Worm (Caenorhabditis elegans): Measurements from ENCODE around the gene fkb-4.

fkb-4 gene

DNA sequence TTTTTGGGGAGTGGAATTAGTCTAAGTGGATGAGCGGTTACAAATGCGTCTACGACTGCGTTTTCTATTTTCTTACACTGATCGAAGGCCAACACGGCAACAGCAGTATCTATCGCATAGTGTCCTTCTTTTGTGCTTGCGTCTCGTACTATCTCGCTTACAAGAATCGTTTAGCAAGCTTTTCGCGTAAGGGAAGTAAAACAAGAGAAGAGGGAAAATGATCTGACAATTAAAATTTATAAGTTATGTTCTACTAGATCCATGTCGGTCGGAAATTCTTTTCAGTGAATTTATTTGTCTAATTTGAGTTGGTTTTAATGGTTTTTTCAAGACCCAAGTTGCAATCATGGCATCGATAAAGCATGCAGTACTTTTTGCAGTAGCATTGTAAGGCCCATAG, at the start of gene fkb-4:
TSS of gene fkb-4 (minus strand) at position 101 of the 400 bp plus-strand sequence.
- TF ChIP-seq cog-1 (tag; optimal IDR thresholded peaks at IDR 0.05) (no peak), ztf-23 (GFP tag; IDR thresholded peaks at IDR 0.05) (no peak), flt-1 (GFP tag; IDR thresholded peaks at IDR 0.05) (no peak), T22C8.4 (GFP tag; IDR thresholded peaks at IDR 0.05) (no peak), med-1 (GFP tag; optimal IDR thresholded peaks at IDR 0.05; ENCODE audit: insufficient read depth) (no peak), ref-1 (GFP tag; conservative IDR thresholded peaks at IDR 0.05) (no peak), tab-1 (GFP tag; IDR thresholded peaks at IDR 0.05) (no peak), klf-2 (GFP tag; conservative IDR thresholded peaks at IDR 0.05) (no peak), ztf-29 (GFP tag; IDR thresholded peaks at IDR 0.05) (no peak)

- TF ChIP-seq klf-2 (GFP tag; conservative IDR thresholded peaks at IDR 0.05) (no peak), med-1 (GFP tag; optimal IDR thresholded peaks at IDR 0.05; ENCODE audit: insufficient read depth) (no peak)
Observed at ce11 chrV:12835388-12835787, 48.5 kb upstream of the fkb-4 start, which contains the start of gene C44H9.4. Gene C44H9.4, plus strand, starts transcription at chrV:12835688.

ce11 chrV:12827219-12827618, 40.3 kb upstream of the fkb-4 start, which contains the start of gene ugt-15:
Gene ugt-15, plus strand, starts transcription at chrV:12827519.
- TF ChIP-seq med-1 (GFP tag; optimal IDR thresholded peaks at IDR 0.05; ENCODE audit: insufficient read depth) (no peak), klf-2 (GFP tag; conservative IDR thresholded peaks at IDR 0.05) (no peak), ztf-23 (GFP tag; IDR thresholded peaks at IDR 0.05) (no peak), tab-1 (GFP tag; IDR thresholded peaks at IDR 0.05) (no peak), T22C8.4 (GFP tag; IDR thresholded peaks at IDR 0.05) (no peak), ztf-29 (GFP tag; IDR thresholded peaks at IDR 0.05) (no peak), cog-1 (tag; optimal IDR thresholded peaks at IDR 0.05) (no peak), flt-1 (GFP tag; IDR thresholded peaks at IDR 0.05) (no peak), ref-1 (GFP tag; conservative IDR thresholded peaks at IDR 0.05) (no peak)

ce11 chrV:12824777-12825176, 37.9 kb upstream of the fkb-4 start, which contains the start of gene ugt-16:
Gene ugt-16, plus strand, starts transcription at chrV:12825024.
- TF ChIP-seq tab-1 (GFP tag; IDR thresholded peaks at IDR 0.05) (no peak), med-1 (GFP tag; optimal IDR thresholded peaks at IDR 0.05; ENCODE audit: insufficient read depth) (no peak), ztf-29 (GFP tag; IDR thresholded peaks at IDR 0.05) (no peak), flt-1 (GFP tag; IDR thresholded peaks at IDR 0.05) (no peak), ztf-23 (GFP tag; IDR thresholded peaks at IDR 0.05) (no peak), klf-2 (GFP tag; conservative IDR thresholded peaks at IDR 0.05) (no peak), cog-1 (tag; optimal IDR thresholded peaks at IDR 0.05) (no peak)

ce11 chrV:12822065-12822464, 35.1 kb upstream of the fkb-4 start:
- TF ChIP-seq ztf-23 (GFP tag; IDR thresholded peaks at IDR 0.05) (no peak), med-1 (GFP tag; optimal IDR thresholded peaks at IDR 0.05; ENCODE audit: insufficient read depth) (no peak), cog-1 (tag; optimal IDR thresholded peaks at IDR 0.05) (no peak), T22C8.4 (GFP tag; IDR thresholded peaks at IDR 0.05) (no peak), tab-1 (GFP tag; IDR thresholded peaks at IDR 0.05) (no peak), ztf-29 (GFP tag; IDR thresholded peaks at IDR 0.05) (no peak), flt-1 (GFP tag; IDR thresholded peaks at IDR 0.05) (no peak), ref-1 (GFP tag; conservative IDR thresholded peaks at IDR 0.05) (no peak), klf-2 (GFP tag; conservative IDR thresholded peaks at IDR 0.05) (no peak)

DNA sequence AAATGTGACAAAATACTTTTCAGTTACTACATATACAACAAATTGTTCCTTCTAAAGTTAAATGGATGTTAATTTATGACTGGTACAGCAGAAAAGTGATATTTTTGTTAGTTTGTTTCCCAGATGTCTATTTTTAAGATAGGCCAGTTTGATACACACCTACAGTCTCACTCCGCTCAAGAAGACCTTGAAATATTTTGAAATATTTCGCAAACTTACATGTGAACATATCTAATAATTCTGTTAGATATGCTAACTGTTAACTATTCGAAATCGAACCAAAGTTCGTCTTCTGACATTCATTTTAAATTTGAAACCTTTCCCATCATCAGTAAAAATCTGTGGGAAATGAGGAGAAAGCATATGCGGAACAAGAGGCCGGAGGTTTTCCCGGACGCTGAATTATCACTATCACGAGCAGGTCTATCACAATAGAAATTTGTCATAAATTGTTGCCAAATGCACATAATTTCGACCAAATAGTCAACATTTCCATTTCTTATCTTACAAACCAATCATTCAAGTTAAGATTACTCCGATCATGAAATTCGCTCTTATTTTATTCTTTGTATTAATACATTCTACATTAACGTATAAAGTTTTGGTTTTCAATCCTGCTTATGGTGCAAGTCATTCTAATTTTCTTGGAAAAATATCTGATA, 33.0 kb upstream of the fkb-4 start, which contains the start of the genes ZC443.4 and ugt-18:
TSS of gene ZC443.4 (minus strand) at position 95 of the 662 bp plus-strand sequence.
TSS of gene ugt-18 (plus strand) at position 469 of the 662 bp plus-strand sequence.
- TF ChIP-seq klf-2 (GFP tag; conservative IDR thresholded peaks at IDR 0.05) (no peak), ztf-23 (GFP tag; IDR thresholded peaks at IDR 0.05) (no peak), tab-1 (GFP tag; IDR thresholded peaks at IDR 0.05) (no peak), cog-1 (tag; optimal IDR thresholded peaks at IDR 0.05) (no peak), T22C8.4 (GFP tag; IDR thresholded peaks at IDR 0.05) (no peak), med-1 (GFP tag; optimal IDR thresholded peaks at IDR 0.05; ENCODE audit: insufficient read depth) (no peak), ref-1 (GFP tag; conservative IDR thresholded peaks at IDR 0.05) (no peak)

ce11 chrV:12819155-12819554, 32.2 kb upstream of the fkb-4 start:
- TF ChIP-seq cog-1 (tag; optimal IDR thresholded peaks at IDR 0.05) (no peak), ztf-29 (GFP tag; IDR thresholded peaks at IDR 0.05) (no peak), ztf-23 (GFP tag; IDR thresholded peaks at IDR 0.05) (no peak), klf-2 (GFP tag; conservative IDR thresholded peaks at IDR 0.05) (no peak), med-1 (GFP tag; optimal IDR thresholded peaks at IDR 0.05; ENCODE audit: insufficient read depth) (no peak), ref-1 (GFP tag; conservative IDR thresholded peaks at IDR 0.05) (no peak), flt-1 (GFP tag; IDR thresholded peaks at IDR 0.05) (no peak), T22C8.4 (GFP tag; IDR thresholded peaks at IDR 0.05) (no peak), tab-1 (GFP tag; IDR thresholded peaks at IDR 0.05) (no peak)

ce11 chrV:12818486-12818885, 31.6 kb upstream of the fkb-4 start:
- TF ChIP-seq ztf-29 (GFP tag; IDR thresholded peaks at IDR 0.05) (no peak), ztf-23 (GFP tag; IDR thresholded peaks at IDR 0.05) (no peak), ref-1 (GFP tag; conservative IDR thresholded peaks at IDR 0.05) (no peak), T22C8.4 (GFP tag; IDR thresholded peaks at IDR 0.05) (no peak), tab-1 (GFP tag; IDR thresholded peaks at IDR 0.05) (no peak), flt-1 (GFP tag; IDR thresholded peaks at IDR 0.05) (no peak), med-1 (GFP tag; optimal IDR thresholded peaks at IDR 0.05; ENCODE audit: insufficient read depth) (no peak), cog-1 (tag; optimal IDR thresholded peaks at IDR 0.05) (no peak), klf-2 (GFP tag; conservative IDR thresholded peaks at IDR 0.05) (no peak)

DNA sequence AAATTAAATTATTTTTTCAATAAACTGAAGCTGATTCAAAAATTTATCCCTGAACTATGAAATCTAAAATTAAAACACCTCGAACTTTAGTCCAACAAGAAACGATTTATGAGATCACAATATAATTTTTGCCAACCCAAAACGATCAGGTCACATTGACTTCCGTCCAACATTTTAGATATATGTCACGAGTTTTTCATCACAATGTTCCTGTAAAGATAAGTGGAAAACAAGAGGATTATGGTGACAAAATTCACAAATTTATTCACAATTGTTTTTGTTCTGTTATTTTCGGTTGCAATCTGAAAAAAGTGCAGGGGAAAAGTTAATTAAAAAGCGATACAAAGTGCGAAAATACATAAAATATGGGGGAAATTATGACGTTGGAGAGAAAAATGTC, 29.7 kb upstream of the fkb-4 start:
- TF ChIP-seq cog-1 (tag; optimal IDR thresholded peaks at IDR 0.05) (no peak), ref-1 (GFP tag; conservative IDR thresholded peaks at IDR 0.05) (no peak), med-1 (GFP tag; optimal IDR thresholded peaks at IDR 0.05; ENCODE audit: insufficient read depth) (no peak), T22C8.4 (GFP tag; IDR thresholded peaks at IDR 0.05) (no peak), klf-2 (GFP tag; conservative IDR thresholded peaks at IDR 0.05) (no peak)

DNA sequence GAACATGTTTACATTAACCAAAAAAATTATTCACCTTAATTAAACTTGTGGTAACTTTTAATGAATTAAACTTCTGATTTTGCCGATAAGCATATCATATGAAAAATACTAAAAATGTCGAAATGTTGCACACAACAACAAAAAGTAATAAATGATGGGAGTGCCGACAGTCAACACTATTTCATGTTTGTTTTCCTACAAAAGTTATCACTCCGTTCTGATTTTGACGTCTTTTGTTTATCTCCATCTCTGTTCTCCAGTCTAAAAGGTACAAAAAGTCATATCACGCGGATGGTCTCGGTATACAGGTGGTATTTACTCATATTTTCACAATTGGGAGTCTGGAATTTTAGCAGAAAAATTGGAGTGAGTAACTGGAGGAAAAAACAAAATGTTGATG, 28.5 kb upstream of the fkb-4 start:
- TF ChIP-seq klf-2 (GFP tag; conservative IDR thresholded peaks at IDR 0.05) (no peak), T22C8.4 (GFP tag; IDR thresholded peaks at IDR 0.05) (no peak), ref-1 (GFP tag; conservative IDR thresholded peaks at IDR 0.05) (no peak), med-1 (GFP tag; optimal IDR thresholded peaks at IDR 0.05; ENCODE audit: insufficient read depth) (no peak), cog-1 (tag; optimal IDR thresholded peaks at IDR 0.05) (no peak), flt-1 (GFP tag; IDR thresholded peaks at IDR 0.05) (no peak)

Measured in whole organism, midembryonic.